Fruit fly (Drosophila melanogaster) whole organism: ENCODE data around the gene mRpL16.

Experiments
- CG8478 ChIP-seq: fragments of >200 bp; optimal IDR thresholded peaks from 2 replicates; lab custom pipeline; 2018; ENCODE audit warnings: inconsistent platforms
- Dll ChIP-seq: fragments of >200 bp; optimal IDR thresholded peaks from 2 replicates; lab custom pipeline; 2017
- pan ChIP-seq: fragments of >200 bp; optimal IDR thresholded peaks from 2 replicates; lab custom pipeline; 2017
- usp ChIP-seq: fragments of >200 bp; optimal IDR thresholded peaks from 2 replicates; lab custom pipeline; 2017; ENCODE audit warnings: missing biosample characterization, missing genetic modification characterization, mixed read lengths

DNA sequence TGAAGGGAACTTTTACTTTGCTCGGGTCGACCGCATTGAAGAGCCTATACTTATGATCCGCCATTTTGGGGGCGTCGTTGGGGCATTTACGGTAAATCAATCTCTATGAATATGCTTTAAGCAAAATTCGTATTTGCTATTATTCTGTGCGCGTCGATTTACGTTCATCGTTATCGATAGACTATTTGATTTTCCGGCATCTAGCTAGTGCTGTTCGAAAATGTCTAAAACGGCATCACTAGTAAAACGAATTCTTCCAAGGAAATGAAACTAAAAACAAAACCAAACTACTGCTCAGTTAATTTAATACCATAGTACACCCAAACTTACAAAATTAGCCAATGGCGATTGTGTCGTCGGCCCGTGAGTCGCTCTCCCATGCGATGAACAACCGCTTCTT is 24.4 kb upstream of the mRpL16 start, which contains the start of the genes Gcna and MED18:
- TF ChIP-seq CG8478 (lab: Kevin White, UChicago) (no peak), Dll (lab: Kevin White, UChicago) (no peak), usp (GFP tag; lab: Kevin White, UChicago) (no peak), pan (lab: Kevin White, UChicago) (no peak)
